Worm (Caenorhabditis elegans) whole organism, L2 larva: ENCODE results near the gene dhhc-5.

Source experiments
- C34F6.9 ChIP-seq: fragments of 150-350 bp; optimal IDR thresholded peaks from 2 replicates; lab custom pipeline; 2014; ENCODE audit warnings: missing biosample characterization, missing genetic modification characterization
- F13H6.1 ChIP-seq: sonication (generic microtip); optimal IDR thresholded peaks from 2 replicates; lab custom pipeline; 2016; ENCODE audit warnings: missing genetic modification characterization, missing compliant biosample characterization
- R02D3.7 ChIP-seq: fragments of 150-350 bp; optimal IDR thresholded peaks from 2 replicates; lab custom pipeline; 2014; ENCODE audit warnings: missing biosample characterization, missing genetic modification characterization
- Y55F3AM.14 ChIP-seq: fragments of 200-800 bp; sonication (Bioruptor generic); optimal IDR thresholded peaks from 2 replicates; lab custom pipeline; 2018; ENCODE audit warnings: mild to moderate bottlenecking, missing genetic modification characterization, missing compliant biosample characterization
- ZK546.5 ChIP-seq: sonication (generic microtip); optimal IDR thresholded peaks from 2 replicates; lab custom pipeline; 2017; ENCODE audit warnings: missing biosample characterization, missing genetic modification characterization
- alr-1 ChIP-seq: fragments of 150-350 bp; optimal IDR thresholded peaks from 2 replicates; lab custom pipeline; 2014; ENCODE audit warnings: missing biosample characterization, missing genetic modification characterization
- aly-2 ChIP-seq: fragments of 150-350 bp; optimal IDR thresholded peaks from 2 replicates; lab custom pipeline; 2014; ENCODE audit warnings: missing biosample characterization, missing genetic modification characterization
- ama-1 ChIP-seq: fragments of 150-350 bp; optimal IDR thresholded peaks from 2 replicates; lab custom pipeline; 2018; ENCODE audit warnings: inconsistent platforms
- blmp-1 ChIP-seq: sonication (generic microtip); optimal IDR thresholded peaks from 2 replicates; lab custom pipeline; 2017; ENCODE audit warnings: missing genetic modification characterization, mild to moderate bottlenecking, missing compliant biosample characterization, antibody characterized with exemption, moderate library complexity; ENCODE audit not compliant: insufficient read depth
- ceh-16 ChIP-seq: fragments of 150-350 bp; optimal IDR thresholded peaks from 2 replicates; lab custom pipeline; 2014; ENCODE audit warnings: missing biosample characterization, missing genetic modification characterization
- ceh-82 ChIP-seq: fragments of 150-350 bp; optimal IDR thresholded peaks from 2 replicates; lab custom pipeline; 2014; ENCODE audit warnings: missing biosample characterization, missing genetic modification characterization
- crh-2 ChIP-seq: sonication (generic microtip); optimal IDR thresholded peaks from 2 replicates; lab custom pipeline; 2017; ENCODE audit warnings: missing biosample characterization, missing genetic modification characterization
- dmd-4 ChIP-seq: sonication (generic microtip); optimal IDR thresholded peaks from 2 replicates; lab custom pipeline; 2017; ENCODE audit warnings: missing biosample characterization, missing genetic modification characterization
- egl-27 ChIP-seq: sonication (generic microtip); optimal IDR thresholded peaks from 3 replicates; lab custom pipeline; 2017; ENCODE audit warnings: missing biosample characterization, missing genetic modification reagents, missing genetic modification characterization
- elt-1 ChIP-seq: fragments of 150-350 bp; optimal IDR thresholded peaks from 2 replicates; lab custom pipeline; 2014; ENCODE audit warnings: missing biosample characterization, missing genetic modification characterization
- elt-3 ChIP-seq: sonication (generic microtip); optimal IDR thresholded peaks from 2 replicates; lab custom pipeline; 2017; ENCODE audit warnings: missing biosample characterization, missing genetic modification characterization
- fos-1 ChIP-seq: fragments of 150-350 bp; optimal IDR thresholded peaks from 2 replicates; lab custom pipeline; 2014; ENCODE audit warnings: missing biosample characterization, missing genetic modification characterization
- gmeb-1 ChIP-seq: fragments of 150-350 bp; optimal IDR thresholded peaks from 2 replicates; lab custom pipeline; 2014; ENCODE audit warnings: missing biosample characterization, missing genetic modification characterization
- lin-11 ChIP-seq: fragments of 150-350 bp; sonication (generic microtip); optimal IDR thresholded peaks from 2 replicates; lab custom pipeline; 2014; ENCODE audit warnings: missing biosample characterization, missing genetic modification characterization, inconsistent platforms, mixed read lengths
- lin-13 ChIP-seq: fragments of 150-350 bp; optimal IDR thresholded peaks from 2 replicates; lab custom pipeline; 2014; ENCODE audit warnings: missing biosample characterization, missing genetic modification reagents, missing genetic modification characterization
- lin-39 ChIP-seq: fragments of 150-350 bp; optimal IDR thresholded peaks from 2 replicates; lab custom pipeline; 2014; ENCODE audit warnings: missing biosample characterization, missing genetic modification reagents, missing genetic modification characterization
- lsy-2 ChIP-seq, 2 experiments: fragments of 150-350 bp in 1 of 2; sonication (generic microtip) in 1 of 2; optimal IDR thresholded peaks; 2 replicates each; lab custom pipeline; 2014 to 2017; ENCODE audit warnings: missing biosample characterization in 2 of 2, missing genetic modification characterization in 2 of 2
- mab-5 ChIP-seq: fragments of 150-350 bp; optimal IDR thresholded peaks from 2 replicates; lab custom pipeline; 2014; ENCODE audit warnings: missing biosample characterization, missing genetic modification characterization
- mbf-1 ChIP-seq: sonication (generic microtip); optimal IDR thresholded peaks from 2 replicates; lab custom pipeline; 2017; ENCODE audit warnings: missing biosample characterization, missing genetic modification characterization
- mdl-1 ChIP-seq, 2 experiments: fragments of 150-350 bp in 1 of 2; sonication (generic microtip) in 1 of 2; optimal IDR thresholded peaks; 2 replicates each; lab custom pipeline; 2017; ENCODE audit warnings: missing biosample characterization in 2 of 2, missing genetic modification characterization in 2 of 2
- nhr-10 ChIP-seq: sonication (generic microtip); optimal IDR thresholded peaks from 2 replicates; lab custom pipeline; 2017; ENCODE audit warnings: missing biosample characterization, missing genetic modification characterization
- nhr-11 ChIP-seq: fragments of 150-350 bp; optimal IDR thresholded peaks from 2 replicates; lab custom pipeline; 2014; ENCODE audit warnings: missing biosample characterization, missing genetic modification characterization
- nhr-12 ChIP-seq: fragments of 150-350 bp; optimal IDR thresholded peaks from 2 replicates; lab custom pipeline; 2014; ENCODE audit warnings: missing biosample characterization, missing genetic modification characterization
- nhr-129 ChIP-seq: fragments of 150-350 bp; optimal IDR thresholded peaks from 2 replicates; lab custom pipeline; 2014; ENCODE audit warnings: missing biosample characterization, missing genetic modification characterization
- nhr-23 ChIP-seq: fragments of 150-350 bp; optimal IDR thresholded peaks from 2 replicates; lab custom pipeline; 2014; ENCODE audit warnings: missing biosample characterization, missing genetic modification reagents, missing genetic modification characterization
- nhr-237 ChIP-seq: fragments of 150-350 bp; optimal IDR thresholded peaks from 2 replicates; lab custom pipeline; 2014; ENCODE audit warnings: missing biosample characterization, missing genetic modification characterization
- nhr-25 ChIP-seq: fragments of 150-350 bp; sonication (generic microtip); optimal IDR thresholded peaks from 3 replicates; lab custom pipeline; 2014; ENCODE audit warnings: missing biosample characterization, missing genetic modification characterization
- nhr-6 ChIP-seq: fragments of 150-350 bp; optimal IDR thresholded peaks from 2 replicates; lab custom pipeline; 2014; ENCODE audit warnings: missing biosample characterization, missing genetic modification characterization
- nhr-77 ChIP-seq: fragments of 150-350 bp; optimal IDR thresholded peaks from 2 replicates; lab custom pipeline; 2014; ENCODE audit warnings: missing biosample characterization, missing genetic modification characterization
- peb-1 ChIP-seq: fragments of 150-350 bp; optimal IDR thresholded peaks from 2 replicates; lab custom pipeline; 2014; ENCODE audit warnings: missing biosample characterization, missing genetic modification characterization
- sem-4 ChIP-seq: fragments of 150-350 bp; optimal IDR thresholded peaks from 2 replicates; lab custom pipeline; 2014; ENCODE audit warnings: missing biosample characterization, missing genetic modification reagents, missing genetic modification characterization
- skn-1 ChIP-seq: sonication (generic microtip); optimal IDR thresholded peaks from 2 replicates; lab custom pipeline; 2017; ENCODE audit warnings: missing biosample characterization, missing genetic modification characterization
- sma-3 ChIP-seq: sonication (generic microtip); optimal IDR thresholded peaks from 2 replicates; lab custom pipeline; 2016; ENCODE audit warnings: missing genetic modification reagents, missing genetic modification characterization, missing compliant biosample characterization
- sma-9 ChIP-seq, 2 experiments: fragments of 150-350 bp in 1 of 2; sonication (generic microtip) in 1 of 2; optimal IDR thresholded peaks; 2 replicates each; lab custom pipeline; 2014 to 2016; ENCODE audit warnings: missing genetic modification characterization in 2 of 2, mild to moderate bottlenecking in 1 of 2, missing biosample characterization in 1 of 2, missing compliant biosample characterization in 1 of 2, missing genetic modification reagents in 1 of 2, moderate library complexity in 1 of 2
- snpc-4 ChIP-seq: fragments of 150-350 bp; optimal IDR thresholded peaks from 2 replicates; lab custom pipeline; 2014; ENCODE audit warnings: missing biosample characterization, missing genetic modification characterization
- unc-39 ChIP-seq: fragments of 150-350 bp; optimal IDR thresholded peaks from 2 replicates; lab custom pipeline; 2014; ENCODE audit warnings: missing biosample characterization, missing genetic modification characterization
- unc-55 ChIP-seq: fragments of 150-350 bp; sonication (generic microtip); optimal IDR thresholded peaks from 3 replicates; lab custom pipeline; 2014; ENCODE audit warnings: missing biosample characterization, missing genetic modification reagents, missing genetic modification characterization
- unc-62 ChIP-seq: fragments of 150-350 bp; optimal IDR thresholded peaks from 2 replicates; lab custom pipeline; 2014; ENCODE audit warnings: missing biosample characterization, missing genetic modification reagents, missing genetic modification characterization
- zag-1 ChIP-seq: fragments of 150-350 bp; optimal IDR thresholded peaks from 2 replicates; lab custom pipeline; 2014; ENCODE audit warnings: missing biosample characterization, missing genetic modification characterization
- ztf-1 ChIP-seq: fragments of 200-800 bp; sonication (Bioruptor generic); conservative IDR thresholded peaks from 2 replicates; pipeline ENCODE4 v1.3.6; 2022; ENCODE audit warnings: missing genetic modification characterization, missing compliant biosample characterization
- ztf-11 ChIP-seq: sonication (generic microtip); optimal IDR thresholded peaks from 2 replicates; lab custom pipeline; 2017; ENCODE audit warnings: missing biosample characterization, missing genetic modification characterization
- ztf-4 ChIP-seq: fragments of 150-350 bp; optimal IDR thresholded peaks from 2 replicates; lab custom pipeline; 2014; ENCODE audit warnings: missing biosample characterization, missing genetic modification characterization

The dhhc-5 gene

DNA sequence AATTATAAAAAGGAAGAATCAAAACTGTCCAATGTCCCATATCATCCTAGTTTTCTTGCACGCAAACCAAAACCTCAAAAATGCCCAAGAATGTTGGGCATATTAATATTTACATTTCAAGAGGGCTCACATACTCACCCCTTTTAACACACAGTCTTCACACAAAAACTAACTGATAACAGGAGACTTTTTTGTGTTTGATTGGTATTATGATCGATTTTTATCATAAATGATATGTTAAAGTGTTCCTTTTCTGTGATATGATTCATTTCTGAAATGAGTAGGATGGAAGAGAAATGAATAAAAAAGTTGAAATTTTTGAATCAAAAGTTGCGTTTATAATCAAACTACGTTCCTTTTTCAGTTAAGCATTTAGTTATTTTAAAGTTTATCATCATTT, 45.8 kb downstream of the dhhc-5 start:
- no peak for TF ChIP-seq Y55F3AM.14 (GFP tag; lab: Kevin White, UChicago)
- TF ChIP-seq dmd-4: no peak
- peak; percentile 83 for TF ChIP-seq fos-1 (tag; lab: Kevin White, UChicago)
- no peak for TF ChIP-seq snpc-4 (tag; lab: Kevin White, UChicago)

DNA sequence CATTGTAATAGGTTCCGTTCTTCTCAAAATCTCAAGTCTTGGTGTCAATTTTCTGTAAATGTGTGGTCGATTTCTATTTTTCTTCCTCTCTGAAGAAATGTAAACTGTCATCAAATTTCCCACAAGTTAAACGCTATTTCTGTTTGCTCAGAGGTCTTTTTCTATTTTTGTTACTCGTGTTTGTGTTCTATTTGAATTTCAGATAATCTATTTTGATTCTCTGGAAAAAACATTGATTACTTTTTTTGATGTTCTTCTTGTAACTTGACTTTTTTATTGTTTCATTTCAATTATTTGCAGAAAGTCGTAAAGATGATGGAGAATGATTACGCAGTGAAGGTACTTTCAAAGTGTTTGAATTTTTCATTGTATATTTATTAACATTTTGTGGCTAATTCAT, 46.4 kb downstream of the dhhc-5 start, which contains the start of gene lim-8:
Gene lim-8, plus strand, starts transcription at position 301 of the 400 bp plus-strand sequence.
- TF ChIP-seq peb-1 (tag; lab: Kevin White, UChicago) (no peak), nhr-10 (tag; lab: Kevin White, UChicago) (no peak), mab-5 (tag; lab: Kevin White, UChicago) (no peak), elt-1 (tag; lab: Kevin White, UChicago) (no peak), R02D3.7 (no peak)

DNA sequence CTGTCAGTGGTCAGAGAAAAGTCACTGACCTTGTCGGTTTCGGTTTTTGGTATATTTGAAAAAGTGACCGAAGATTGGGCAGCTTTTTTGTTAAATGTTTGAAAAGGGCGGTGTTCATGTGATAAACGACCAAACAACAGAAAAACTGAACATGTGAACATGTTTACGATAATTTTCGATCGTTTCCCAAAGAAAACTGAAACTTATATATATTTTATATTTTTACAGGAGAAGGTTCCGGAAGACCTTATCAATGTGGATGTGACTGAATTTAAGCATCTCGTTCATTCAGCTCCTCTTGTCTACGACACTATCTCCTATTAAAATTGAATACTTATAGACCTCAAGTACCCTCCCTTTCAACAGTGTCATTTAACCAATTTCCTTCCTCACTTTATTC, 49.2 kb downstream of the dhhc-5 start:
- TF ChIP-seq unc-55 (GFP tag; lab: Kevin White, UChicago) (no peak), crh-2 (tag; lab: Kevin White, UChicago) (peak; percentile 6)
- TF ChIP-seq, all 48 proteins: peak for 1

DNA sequence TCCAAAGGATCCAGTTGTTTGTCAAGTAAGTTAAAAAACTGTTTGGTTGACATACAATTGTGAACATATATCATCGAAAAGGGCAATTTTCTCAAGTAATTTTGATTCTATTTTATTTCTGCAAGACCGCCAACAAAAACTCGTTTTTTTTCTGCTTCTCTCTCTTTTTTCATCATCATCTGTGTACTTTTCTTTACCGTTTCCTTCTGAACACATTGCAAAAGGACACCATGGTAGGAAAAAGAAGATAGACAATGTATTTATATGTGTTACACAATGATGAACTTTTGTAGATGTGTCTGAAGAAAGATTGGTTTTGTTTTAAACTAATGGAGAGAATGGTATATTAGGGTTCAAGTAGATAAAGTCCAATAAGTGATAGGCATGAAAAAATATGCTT, 50.0 kb downstream of the dhhc-5 start:
- TF ChIP-seq unc-55 (GFP tag; lab: Kevin White, UChicago) (no peak), nhr-6 (tag; lab: Kevin White, UChicago) (no peak), nhr-12 (no peak), skn-1 (tag; lab: Kevin White, UChicago) (no peak), ztf-11 (tag; lab: Kevin White, UChicago) (no peak), elt-1 (tag; lab: Kevin White, UChicago) (no peak), blmp-1 (tag; lab: Kevin White, UChicago) (peak; percentile 65), egl-27 (tag; lab: Kevin White, UChicago) (no peak), alr-1 (tag; lab: Kevin White, UChicago) (no peak), unc-39 (tag; lab: Kevin White, UChicago) (no peak), nhr-129 (no peak), sma-3 (GFP tag; lab: Kevin White, UChicago) (peak; percentile 45), ceh-82 (tag; lab: Kevin White, UChicago) (no peak), crh-2 (tag; lab: Kevin White, UChicago) (no peak), mdl-1 (tag; optimal IDR thresholded peaks at IDR 0.05; lab: Kevin White, UChicago) (no peak), nhr-11 (no peak), lin-39 (tag; lab: Kevin White, UChicago) (no peak), F13H6.1 (no peak), unc-62 (no peak), C34F6.9 (no peak), ceh-16 (tag; lab: Kevin White, UChicago) (no peak), sma-9 (GFP tag; optimal IDR thresholded peaks at IDR 0.05; lab: Kevin White, UChicago) (peak; percentile 23), sma-9 (tag; optimal IDR thresholded peaks at IDR 0.05; lab: Kevin White, UChicago) (no peak), zag-1 (no peak), mbf-1 (tag; lab: Kevin White, UChicago) (no peak), mab-5 (tag; lab: Kevin White, UChicago) (no peak), elt-3 (no peak), lsy-2 (tag; optimal IDR thresholded peaks at IDR 0.05; lab: Kevin White, UChicago) (peak in 1 of 2 experiments; percentile 18), nhr-10 (tag; lab: Kevin White, UChicago) (no peak), peb-1 (tag; lab: Kevin White, UChicago) (no peak), ama-1 (no peak), ztf-1 (no peak), snpc-4 (tag; lab: Kevin White, UChicago) (no peak), aly-2 (tag; lab: Kevin White, UChicago) (no peak), ztf-4 (tag; lab: Kevin White, UChicago) (no peak), dmd-4 (no peak), fos-1 (tag; lab: Kevin White, UChicago) (peak; percentile 9), Y55F3AM.14 (GFP tag; lab: Kevin White, UChicago) (no peak), nhr-77 (no peak), nhr-25 (peak; percentile 67), gmeb-1 (tag; lab: Kevin White, UChicago) (no peak), sem-4 (tag; lab: Kevin White, UChicago) (no peak), lin-11 (tag; lab: Kevin White, UChicago) (no peak), nhr-23 (no peak), ZK546.5 (tag; lab: Kevin White, UChicago) (no peak), nhr-237 (tag; lab: Kevin White, UChicago) (no peak), lin-13 (no peak), R02D3.7 (no peak)
